Worm (Caenorhabditis elegans) whole organism, L3 larva: ENCODE results near the gene cpna-2.

Experiments used
- ceh-9 ChIP-seq: sonication (generic microtip); optimal IDR thresholded peaks from 2 replicates; lab custom pipeline; 2018; ENCODE audit warnings: missing biosample characterization, missing genetic modification characterization
- egl-27 ChIP-seq: sonication (generic microtip); optimal IDR thresholded peaks from 4 replicates; lab custom pipeline; 2017; ENCODE audit warnings: missing biosample characterization, missing genetic modification reagents, missing genetic modification characterization
- eor-1 ChIP-seq, 2 experiments: fragments of 150-350 bp; optimal IDR thresholded peaks; 2 replicates each; lab custom pipeline; 2014 to 2018; ENCODE audit warnings: missing biosample characterization in 2 of 2, missing genetic modification characterization in 2 of 2
- lin-15B ChIP-seq: fragments of 150-350 bp; optimal IDR thresholded peaks from 2 replicates; lab custom pipeline; 2014; ENCODE audit warnings: missing biosample characterization, missing genetic modification characterization
- mdl-1 ChIP-seq: fragments of 150-350 bp; optimal IDR thresholded peaks from 2 replicates; lab custom pipeline; 2014; ENCODE audit warnings: missing biosample characterization, missing genetic modification characterization
- pha-4 ChIP-seq: fragments of 150-350 bp; optimal IDR thresholded peaks from 2 replicates; lab custom pipeline; 2014; ENCODE audit warnings: missing biosample characterization, missing genetic modification reagents, missing genetic modification characterization
- sea-2 ChIP-seq: fragments of 150-350 bp; sonication (generic microtip); optimal IDR thresholded peaks from 4 replicates; lab custom pipeline; 2014; ENCODE audit warnings: missing biosample characterization, missing genetic modification reagents, missing genetic modification characterization
- tbx-2 ChIP-seq: sonication (generic microtip); optimal IDR thresholded peaks from 2 replicates; lab custom pipeline; 2016; ENCODE audit warnings: mild to moderate bottlenecking, missing genetic modification characterization, missing compliant biosample characterization
- zag-1 ChIP-seq: fragments of 150-350 bp; optimal IDR thresholded peaks from 2 replicates; lab custom pipeline; 2014; ENCODE audit warnings: missing biosample characterization, missing genetic modification characterization

DNA sequence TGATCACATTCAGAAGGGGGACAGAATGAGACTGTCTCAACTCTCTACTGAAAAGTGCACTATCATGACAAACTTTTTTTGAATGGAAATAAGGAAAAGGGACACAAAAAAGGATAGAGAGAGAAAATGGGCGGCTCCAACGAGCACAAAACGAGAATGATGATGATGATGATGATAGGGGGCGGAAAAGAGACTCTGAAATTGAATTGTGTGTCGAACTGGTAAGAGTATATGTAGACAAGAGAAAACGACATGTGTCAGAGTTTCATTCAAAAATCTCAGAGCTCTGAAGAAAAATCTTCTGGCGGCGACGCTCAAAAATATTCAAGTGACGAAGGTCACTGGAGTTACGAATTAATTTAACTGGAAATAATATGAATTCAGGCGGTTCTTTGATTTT, 70.6 kb downstream of the cpna-2 start:
- TF ChIP-seq ceh-9 (tag; lab: Kevin White, UChicago) (no peak), sea-2 (GFP tag; lab: Kevin White, UChicago) (no peak), mdl-1 (no peak), egl-27 (tag; lab: Kevin White, UChicago) (no peak), eor-1 (tag; optimal IDR thresholded peaks at IDR 0.05; lab: Kevin White, UChicago) (no peak), lin-15B (tag; lab: Kevin White, UChicago) (no peak), zag-1 (no peak), pha-4 (tag; lab: Kevin White, UChicago) (no peak), tbx-2 (no peak)
